Fruit fly (Drosophila melanogaster): Measurements from ENCODE around the gene glo.
A peak's percentile ranks its signal among the peaks of the same experiment; 100 is the strongest.

The glo gene

dm6 chr3R:11818930-11819639, at the start of gene glo, which contains the start of gene COX5A:
Gene glo (minus strand): TSS chr3R:11819420.
Gene COX5A (plus strand): TSS chr3R:11819359.
- peak; percentile 86 for TF ChIP-seq Hnf4 (GFP tag; optimal IDR thresholded peaks at IDR 0.05)
- TF ChIP-seq jim (GFP tag; optimal IDR thresholded peaks at IDR 0.05): peak; percentile 24
- no peak for TF ChIP-seq dmrt93B (GFP tag; optimal IDR thresholded peaks at IDR 0.05)
- TF ChIP-seq foxo (GFP tag; optimal IDR thresholded peaks at IDR 0.05): peak in 1 of 2 experiments; percentile 80
- TF ChIP-seq dl (GFP tag; optimal IDR thresholded peaks at IDR 0.05; ENCODE audit: insufficient read depth in 1 of 2, partially characterized antibody in 2 of 2): no peak
- TF ChIP-seq Jra (GFP tag; optimal IDR thresholded peaks at IDR 0.05): peak; percentile 61
- TF ChIP-seq psq (GFP tag; optimal IDR thresholded peaks at IDR 0.05): peak; percentile 43
- peak; percentile 41 for TF ChIP-seq dsf (GFP tag; optimal IDR thresholded peaks at IDR 0.05; ENCODE audit: borderline replicate concordance)
- TF ChIP-seq Myc (optimal IDR thresholded peaks at IDR 0.05): peak; percentile 77
- TF ChIP-seq Vsx2 (GFP tag; optimal IDR thresholded peaks at IDR 0.05; ENCODE audit: partially characterized antibody): no peak
- no peak for TF ChIP-seq Mio (GFP tag; optimal IDR thresholded peaks at IDR 0.05)
- TF ChIP-seq sv (GFP tag; optimal IDR thresholded peaks at IDR 0.05): peak; percentile 76
- no peak for TF ChIP-seq N (GFP tag; optimal IDR thresholded peaks at IDR 0.05)
- peak; percentile 75 for TF ChIP-seq ey (GFP tag; optimal IDR thresholded peaks at IDR 0.05)
- no peak for TF ChIP-seq CrebA (GFP tag; optimal IDR thresholded peaks at IDR 0.05; ENCODE audit: borderline replicate concordance)
- TF ChIP-seq Sp1 (GFP tag; optimal IDR thresholded peaks at IDR 0.05): peak; percentile 47
- TF ChIP-seq sage (GFP tag; optimal IDR thresholded peaks at IDR 0.05): no peak
- peak; percentile 74 for TF ChIP-seq rgr (GFP tag; optimal IDR thresholded peaks at IDR 0.05)
- TF ChIP-seq OdsH (GFP tag; optimal IDR thresholded peaks at IDR 0.05): peak; percentile 41
- peak; percentile 53 for TF ChIP-seq br (GFP tag; optimal IDR thresholded peaks at IDR 0.05)
- TF ChIP-seq Abd-B (GFP tag; optimal IDR thresholded peaks at IDR 0.05): no peak
- TF ChIP-seq tai (GFP tag; optimal IDR thresholded peaks at IDR 0.05): no peak
- no peak for TF ChIP-seq Hr78 (GFP tag; optimal IDR thresholded peaks at IDR 0.05)
- no peak for TF ChIP-seq Dif (GFP tag; optimal IDR thresholded peaks at IDR 0.05; ENCODE audit: partially characterized antibody)
- peak; percentile 20 for TF ChIP-seq CG32264 (GFP tag; optimal IDR thresholded peaks at IDR 0.05)
- peak; percentile 72 for TF ChIP-seq Hr83 (GFP tag; optimal IDR thresholded peaks at IDR 0.05; ENCODE audit: poor library complexity, severe bottlenecking)
- TF ChIP-seq lola (GFP tag; optimal IDR thresholded peaks at IDR 0.05): no peak
- no peak for TF ChIP-seq GATAd (GFP tag; optimal IDR thresholded peaks at IDR 0.05)
- TF ChIP-seq CG9705 (GFP tag; optimal IDR thresholded peaks at IDR 0.05): peak; percentile 36
- no peak for TF ChIP-seq Rel (GFP tag; optimal IDR thresholded peaks at IDR 0.05)
- no peak for TF ChIP-seq Rel (tag; optimal IDR thresholded peaks at IDR 0.05)
- TF ChIP-seq HLH106 (tag; optimal IDR thresholded peaks at IDR 0.05): peak; percentile 57
- no peak for TF ChIP-seq usp (GFP tag; optimal IDR thresholded peaks at IDR 0.05)
- TF ChIP-seq woc (GFP tag; optimal IDR thresholded peaks at IDR 0.05): peak; percentile 81
- peak; percentile 57 for TF ChIP-seq brk (GFP tag; optimal IDR thresholded peaks at IDR 0.05)
- peak; percentile 77 for TF ChIP-seq h (GFP tag; optimal IDR thresholded peaks at IDR 0.05)
- no peak for TF ChIP-seq pan (optimal IDR thresholded peaks at IDR 0.05)
- TF ChIP-seq fru (GFP tag; optimal IDR thresholded peaks at IDR 0.05): peak; percentile 62

dm6 chr3R:11868562-11868961, 49.3 kb upstream of the glo start:
- TF ChIP-seq dl (GFP tag; optimal IDR thresholded peaks at IDR 0.05; ENCODE audit: insufficient read depth in 1 of 2, partially characterized antibody in 2 of 2) (peak in 1 of 2 experiments; percentile 22), Rel (GFP tag; optimal IDR thresholded peaks at IDR 0.05) (peak; percentile 32), Rel (tag; optimal IDR thresholded peaks at IDR 0.05) (no peak), N (GFP tag; optimal IDR thresholded peaks at IDR 0.05) (peak; percentile 9), Sp1 (GFP tag; optimal IDR thresholded peaks at IDR 0.05) (no peak), Dif (GFP tag; optimal IDR thresholded peaks at IDR 0.05; ENCODE audit: partially characterized antibody) (peak; percentile 61), psq (GFP tag; optimal IDR thresholded peaks at IDR 0.05) (no peak), fru (GFP tag; optimal IDR thresholded peaks at IDR 0.05) (peak; percentile 50), Vsx2 (GFP tag; optimal IDR thresholded peaks at IDR 0.05; ENCODE audit: partially characterized antibody) (peak; percentile 14), sage (GFP tag; optimal IDR thresholded peaks at IDR 0.05) (no peak), br (GFP tag; optimal IDR thresholded peaks at IDR 0.05) (no peak)

Data from whole organism, wandering third instar larva.